Fruit fly (Drosophila melanogaster): Measurements from ENCODE around the gene CG7381.
A peak's percentile ranks its signal among the peaks of the same experiment; 100 is the strongest.

CG7381 gene

dm6 chr3R:12995522-12995921 is 18.3 kb upstream of the CG7381 start, which contains the start of gene CG7488:
Gene CG7488 (plus strand): TSS chr3R:12995620.
- TF ChIP-seq CG32264 (GFP tag; optimal IDR thresholded peaks at IDR 0.05) (no peak), dsf (GFP tag; optimal IDR thresholded peaks at IDR 0.05; ENCODE audit: borderline replicate concordance) (no peak), woc (GFP tag; optimal IDR thresholded peaks at IDR 0.05) (no peak), sage (GFP tag; optimal IDR thresholded peaks at IDR 0.05) (no peak), Jra (GFP tag; optimal IDR thresholded peaks at IDR 0.05) (no peak), foxo (GFP tag; optimal IDR thresholded peaks at IDR 0.05) (no peak), OdsH (GFP tag; optimal IDR thresholded peaks at IDR 0.05) (no peak), h (GFP tag; optimal IDR thresholded peaks at IDR 0.05) (no peak), Mio (GFP tag; optimal IDR thresholded peaks at IDR 0.05) (no peak), dl (GFP tag; optimal IDR thresholded peaks at IDR 0.05; ENCODE audit: insufficient read depth in 1 of 2, partially characterized antibody in 2 of 2) (no peak), tai (GFP tag; optimal IDR thresholded peaks at IDR 0.05) (no peak), Vsx2 (GFP tag; optimal IDR thresholded peaks at IDR 0.05; ENCODE audit: partially characterized antibody) (no peak), Dif (GFP tag; optimal IDR thresholded peaks at IDR 0.05; ENCODE audit: partially characterized antibody) (no peak), HLH106 (tag; optimal IDR thresholded peaks at IDR 0.05) (no peak), rgr (GFP tag; optimal IDR thresholded peaks at IDR 0.05) (no peak), Myc (optimal IDR thresholded peaks at IDR 0.05) (no peak), sv (GFP tag; optimal IDR thresholded peaks at IDR 0.05) (no peak), dmrt93B (GFP tag; optimal IDR thresholded peaks at IDR 0.05) (no peak), Hr83 (GFP tag; optimal IDR thresholded peaks at IDR 0.05; ENCODE audit: poor library complexity, severe bottlenecking) (no peak)

dm6 chr3R:12995047-12995446 is 17.8 kb upstream of the CG7381 start, which contains the start of gene yellow-f2:
Gene yellow-f2 (minus strand): TSS chr3R:12995147.
- TF ChIP-seq sv (GFP tag; optimal IDR thresholded peaks at IDR 0.05), result no peak
- TF ChIP-seq Vsx2 (GFP tag; optimal IDR thresholded peaks at IDR 0.05; ENCODE audit: partially characterized antibody), result no peak
- no peak for TF ChIP-seq Dfd (GFP tag; optimal IDR thresholded peaks at IDR 0.05)
- TF ChIP-seq psq (GFP tag; optimal IDR thresholded peaks at IDR 0.05), result no peak
- no peak for TF ChIP-seq br (GFP tag; optimal IDR thresholded peaks at IDR 0.05)
- TF ChIP-seq sage (GFP tag; optimal IDR thresholded peaks at IDR 0.05), result no peak

DNA sequence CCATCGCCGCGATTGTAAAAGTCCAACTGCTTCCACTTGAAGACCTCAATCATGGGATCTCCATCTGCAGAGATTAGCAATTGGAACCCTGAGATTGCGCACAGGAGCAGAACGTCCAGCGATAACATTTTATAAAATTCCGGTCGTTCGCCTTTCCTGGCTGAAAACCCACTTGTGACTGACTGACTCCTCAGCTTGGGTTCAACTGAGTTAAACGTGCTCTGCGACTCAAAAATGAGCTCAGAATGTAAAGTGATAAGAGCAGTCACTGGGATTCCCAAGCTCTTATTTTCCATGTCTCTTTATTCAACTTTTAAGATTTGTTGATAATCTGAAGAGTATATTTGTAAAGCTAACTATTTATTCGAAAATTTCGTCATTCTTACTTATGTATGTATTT is 15.7 kb upstream of the CG7381 start, which contains the start of gene yellow-f:
yellow-f (minus strand) TSS at position 184 of the 400 bp plus-strand sequence.
- TF ChIP-seq Rel (GFP tag; optimal IDR thresholded peaks at IDR 0.05), result no peak
- TF ChIP-seq Rel (tag; optimal IDR thresholded peaks at IDR 0.05), result peak; percentile 88
- no peak for TF ChIP-seq N (GFP tag; optimal IDR thresholded peaks at IDR 0.05)

dm6 chr3R:12988411-12988810 is 11.1 kb upstream of the CG7381 start, which contains the start of gene CG14383:
Gene CG14383 (minus strand): TSS chr3R:12988511.
- TF ChIP-seq pan (optimal IDR thresholded peaks at IDR 0.05) (no peak), Hr78 (GFP tag; optimal IDR thresholded peaks at IDR 0.05) (no peak), Rel (GFP tag; optimal IDR thresholded peaks at IDR 0.05) (no peak), Rel (tag; optimal IDR thresholded peaks at IDR 0.05) (no peak), tai (GFP tag; optimal IDR thresholded peaks at IDR 0.05) (no peak), OdsH (GFP tag; optimal IDR thresholded peaks at IDR 0.05) (no peak), GATAd (GFP tag; optimal IDR thresholded peaks at IDR 0.05) (no peak), jim (GFP tag; optimal IDR thresholded peaks at IDR 0.05) (no peak), Dif (GFP tag; optimal IDR thresholded peaks at IDR 0.05; ENCODE audit: partially characterized antibody) (no peak), dmrt93B (GFP tag; optimal IDR thresholded peaks at IDR 0.05) (no peak), usp (GFP tag; optimal IDR thresholded peaks at IDR 0.05) (no peak), rgr (GFP tag; optimal IDR thresholded peaks at IDR 0.05) (no peak), CG32264 (GFP tag; optimal IDR thresholded peaks at IDR 0.05) (no peak), woc (GFP tag; optimal IDR thresholded peaks at IDR 0.05) (no peak), Abd-B (GFP tag; optimal IDR thresholded peaks at IDR 0.05) (no peak), CrebA (GFP tag; optimal IDR thresholded peaks at IDR 0.05; ENCODE audit: borderline replicate concordance) (no peak), Dfd (GFP tag; optimal IDR thresholded peaks at IDR 0.05) (no peak)

DNA sequence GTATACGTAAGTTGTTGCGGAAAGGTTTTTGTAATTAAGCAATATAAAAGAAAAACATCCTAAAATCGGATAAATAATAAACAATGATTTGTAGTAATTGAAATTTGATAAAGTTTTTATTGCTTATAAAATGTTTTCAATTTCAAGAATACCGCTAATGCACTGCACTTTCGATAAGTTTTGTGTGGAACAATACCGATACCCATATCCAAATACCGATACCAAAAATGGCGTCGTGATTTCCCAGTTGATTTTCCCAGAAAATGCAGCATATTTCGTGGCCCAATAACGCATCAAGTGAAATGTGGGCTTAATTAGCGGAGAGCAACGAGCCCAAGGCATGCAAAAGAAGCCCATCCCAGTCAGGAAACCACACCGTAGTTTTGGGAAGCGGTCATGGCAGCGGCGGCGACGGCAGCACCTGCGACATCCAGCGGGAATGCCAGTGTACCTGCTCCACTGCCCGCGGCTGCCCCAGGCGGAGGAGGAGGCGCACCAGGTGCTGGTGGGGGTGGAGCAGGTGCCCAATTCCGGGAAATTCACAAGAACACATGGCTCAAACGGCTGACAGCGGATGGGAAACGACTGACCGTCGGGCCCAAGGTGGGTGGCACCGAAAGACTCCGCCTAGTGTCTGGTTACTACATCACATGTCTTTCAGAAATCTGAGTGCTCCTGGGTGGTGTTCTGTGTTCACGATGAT is 8.7 kb upstream of the CG7381 start, which contains the start of gene CG31342:
CG31342 (plus strand) TSS at position 214 of the 703 bp plus-strand sequence.
- peak; percentile 13 for TF ChIP-seq ey (GFP tag; optimal IDR thresholded peaks at IDR 0.05)
- no peak for TF ChIP-seq sv (GFP tag; optimal IDR thresholded peaks at IDR 0.05)
- TF ChIP-seq Rel (GFP tag; optimal IDR thresholded peaks at IDR 0.05), result no peak
- peak; percentile 20 for TF ChIP-seq Rel (tag; optimal IDR thresholded peaks at IDR 0.05)

Measured in whole organism, wandering third instar larva.